Worm (Caenorhabditis elegans): ENCODE data around the gene T05C1.1.

T05C1.1 gene

ce11 chrII:4495844-4496243 is 17.4 kb downstream of the T05C1.1 start:
- no peak for TF ChIP-seq nhr-12 (tag; optimal IDR thresholded peaks at IDR 0.05)
- TF ChIP-seq ceh-16 (tag; optimal IDR thresholded peaks at IDR 0.05): no peak
- TF ChIP-seq sma-9 (GFP tag; optimal IDR thresholded peaks at IDR 0.05): no peak
- TF ChIP-seq sma-9 (tag; optimal IDR thresholded peaks at IDR 0.05): no peak
- no peak for TF ChIP-seq nhr-23 (tag; optimal IDR thresholded peaks at IDR 0.05)
- TF ChIP-seq fos-1 (tag; optimal IDR thresholded peaks at IDR 0.05): peak; percentile 64
- TF ChIP-seq aly-2 (tag; optimal IDR thresholded peaks at IDR 0.05): no peak
- no peak for TF ChIP-seq lin-39 (tag; optimal IDR thresholded peaks at IDR 0.05)

ce11 chrII:4505097-4505626 is 26.8 kb downstream of the T05C1.1 start, which contains the start of gene camt-1:
camt-1 (minus strand) TSS chrII:4505147.
- TF ChIP-seq nhr-129 (tag; optimal IDR thresholded peaks at IDR 0.05) (peak; percentile 4), F13H6.1 (tag; optimal IDR thresholded peaks at IDR 0.05) (no peak)

- TF ChIP-seq crh-2 (tag; optimal IDR thresholded peaks at IDR 0.05) (peak; percentile 76), ceh-16 (tag; optimal IDR thresholded peaks at IDR 0.05) (no peak), nhr-25 (tag; optimal IDR thresholded peaks at IDR 0.05) (no peak), ZK546.5 (tag; optimal IDR thresholded peaks at IDR 0.05) (no peak), R02D3.7 (tag; optimal IDR thresholded peaks at IDR 0.05) (no peak), snpc-4 (tag; optimal IDR thresholded peaks at IDR 0.05) (peak; percentile 57), Y55F3AM.14 (GFP tag; optimal IDR thresholded peaks at IDR 0.05) (no peak), nhr-12 (tag; optimal IDR thresholded peaks at IDR 0.05) (no peak), ztf-1 (GFP tag; conservative IDR thresholded peaks at IDR 0.05) (no peak), nhr-6 (tag; optimal IDR thresholded peaks at IDR 0.05) (no peak), nhr-237 (tag; optimal IDR thresholded peaks at IDR 0.05) (no peak), nhr-21 (tag; optimal IDR thresholded peaks at IDR 0.05) (no peak), fos-1 (tag; optimal IDR thresholded peaks at IDR 0.05) (peak; percentile 42), mab-5 (tag; optimal IDR thresholded peaks at IDR 0.05) (peak; percentile 40), sma-9 (GFP tag; optimal IDR thresholded peaks at IDR 0.05) (peak; percentile 76), sma-9 (tag; optimal IDR thresholded peaks at IDR 0.05) (no peak), lin-11 (tag; optimal IDR thresholded peaks at IDR 0.05) (peak; percentile 17), nhr-23 (tag; optimal IDR thresholded peaks at IDR 0.05) (no peak), gmeb-1 (tag; optimal IDR thresholded peaks at IDR 0.05) (no peak), unc-39 (tag; optimal IDR thresholded peaks at IDR 0.05) (no peak), blmp-1 (tag; optimal IDR thresholded peaks at IDR 0.05; ENCODE audit: insufficient read depth) (no peak), dmd-4 (tag; optimal IDR thresholded peaks at IDR 0.05) (no peak), C34F6.9 (tag; optimal IDR thresholded peaks at IDR 0.05) (peak; percentile 82), skn-1 (tag; optimal IDR thresholded peaks at IDR 0.05) (no peak), lin-13 (GFP tag; optimal IDR thresholded peaks at IDR 0.05) (peak; percentile 45), mbf-1 (tag; optimal IDR thresholded peaks at IDR 0.05) (no peak), nhr-10 (tag; optimal IDR thresholded peaks at IDR 0.05) (no peak), nhr-11 (tag; optimal IDR thresholded peaks at IDR 0.05) (no peak), sem-4 (tag; optimal IDR thresholded peaks at IDR 0.05) (peak; percentile 60), mdl-1 (tag; optimal IDR thresholded peaks at IDR 0.05) (peak; percentile 75 to 88), ztf-11 (tag; optimal IDR thresholded peaks at IDR 0.05) (no peak), alr-1 (tag; optimal IDR thresholded peaks at IDR 0.05) (no peak), ztf-4 (tag; optimal IDR thresholded peaks at IDR 0.05) (no peak), nhr-129 (tag; optimal IDR thresholded peaks at IDR 0.05) (peak; percentile 84), lin-39 (tag; optimal IDR thresholded peaks at IDR 0.05) (no peak), elt-3 (tag; optimal IDR thresholded peaks at IDR 0.05) (no peak), elt-1 (tag; optimal IDR thresholded peaks at IDR 0.05) (no peak), aly-2 (tag; optimal IDR thresholded peaks at IDR 0.05) (no peak), egl-27 (tag; optimal IDR thresholded peaks at IDR 0.05) (peak; percentile 10), nhr-77 (tag; optimal IDR thresholded peaks at IDR 0.05) (no peak), zag-1 (tag; optimal IDR thresholded peaks at IDR 0.05) (peak; percentile 43), ama-1 (optimal IDR thresholded peaks at IDR 0.05) (no peak), F13H6.1 (tag; optimal IDR thresholded peaks at IDR 0.05) (peak; percentile 84), ceh-82 (tag; optimal IDR thresholded peaks at IDR 0.05) (no peak), peb-1 (tag; optimal IDR thresholded peaks at IDR 0.05) (no peak), unc-55 (GFP tag; optimal IDR thresholded peaks at IDR 0.05) (peak; percentile 80), sma-3 (GFP tag; optimal IDR thresholded peaks at IDR 0.05) (no peak), lsy-2 (tag; optimal IDR thresholded peaks at IDR 0.05) (peak; percentile 45 to 78)
Observed at ce11 chrII:4506552-4507291, 28.3 kb downstream of the T05C1.1 start.

Data from whole organism, L2 larva.